Worm (Caenorhabditis elegans) whole organism, L1 larva: ENCODE data around the gene Y55F3BR.1.

Experiments
- ama-1 ChIP-seq: fragments of 150-350 bp; optimal IDR thresholded peaks from 2 replicates; lab custom pipeline; 2014
- blmp-1 ChIP-seq: fragments of 150-350 bp; optimal IDR thresholded peaks from 2 replicates; lab custom pipeline; 2014; ENCODE audit warnings: missing biosample characterization, missing genetic modification characterization
- ceh-82 ChIP-seq, 3 experiments: fragments of 150-350 bp in 1 of 3; sonication (generic microtip) in 2 of 3; optimal IDR thresholded peaks; 2 replicates each; lab custom pipeline; 2014 to 2017; ENCODE audit warnings: missing biosample characterization in 3 of 3, missing genetic modification characterization in 3 of 3
- fkh-10 ChIP-seq: sonication (generic microtip); optimal IDR thresholded peaks from 2 replicates; lab custom pipeline; 2017; ENCODE audit warnings: missing biosample characterization, missing genetic modification reagents, missing genetic modification characterization
- lin-14 ChIP-seq: fragments of 200-800 bp; sonication (Bioruptor generic); optimal IDR thresholded peaks from 2 replicates; lab custom pipeline; 2018; ENCODE audit warnings: mild to moderate bottlenecking, missing genetic modification characterization, moderate library complexity, missing compliant biosample characterization
- lin-39 ChIP-seq: fragments of 150-350 bp; optimal IDR thresholded peaks from 2 replicates; lab custom pipeline; 2014; ENCODE audit warnings: missing biosample characterization, missing genetic modification reagents, missing genetic modification characterization
- mep-1 ChIP-seq: fragments of 150-350 bp; optimal IDR thresholded peaks from 2 replicates; lab custom pipeline; 2014; ENCODE audit warnings: missing biosample characterization, missing genetic modification characterization
- nhr-237 ChIP-seq: fragments of 150-350 bp; optimal IDR thresholded peaks from 2 replicates; lab custom pipeline; 2014; ENCODE audit warnings: missing biosample characterization, missing genetic modification characterization
- skn-1 ChIP-seq: fragments of 150-350 bp; optimal IDR thresholded peaks from 2 replicates; lab custom pipeline; 2014; ENCODE audit warnings: missing biosample characterization, missing genetic modification characterization
- snu-23 ChIP-seq: sonication (generic microtip); optimal IDR thresholded peaks from 2 replicates; lab custom pipeline; 2016; ENCODE audit warnings: missing genetic modification characterization, missing compliant biosample characterization
- sox-4 ChIP-seq: sonication (generic microtip); optimal IDR thresholded peaks from 2 replicates; lab custom pipeline; 2016; ENCODE audit warnings: missing genetic modification characterization, missing compliant biosample characterization
- sup-37 ChIP-seq: fragments of 200-800 bp; sonication (Bioruptor generic); optimal IDR thresholded peaks from 2 replicates; lab custom pipeline; 2018; ENCODE audit warnings: mild to moderate bottlenecking, missing genetic modification characterization, missing compliant biosample characterization
- tbx-2 ChIP-seq: sonication (generic microtip); optimal IDR thresholded peaks from 2 replicates; lab custom pipeline; 2016; ENCODE audit warnings: missing genetic modification characterization, missing compliant biosample characterization
- vab-15 ChIP-seq: sonication (generic microtip); optimal IDR thresholded peaks from 2 replicates; lab custom pipeline; 2017; ENCODE audit warnings: missing genotype, mild to moderate bottlenecking, missing genetic modification characterization, missing compliant biosample characterization

DNA sequence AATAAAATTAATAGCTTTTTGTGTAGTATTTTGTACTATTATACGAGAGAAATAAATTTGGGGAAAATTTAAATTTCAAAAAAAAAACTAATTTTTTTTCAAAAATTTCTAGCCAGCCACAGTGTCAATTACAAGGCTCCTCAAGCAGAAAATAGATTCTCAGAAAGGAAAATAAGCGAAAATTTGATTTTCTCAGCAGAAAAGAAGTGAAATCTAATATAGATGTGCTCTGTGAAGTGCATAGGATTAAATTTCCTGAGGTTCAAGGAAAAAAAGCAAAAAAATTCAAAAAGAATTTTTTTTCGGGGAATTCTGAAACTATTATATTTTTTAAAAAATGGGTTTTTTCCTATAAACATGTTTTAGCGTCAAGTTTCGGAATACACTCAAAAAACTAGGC is 52.9 kb downstream of the Y55F3BR.1 start:
- no peak for TF ChIP-seq ceh-82 (tag; optimal IDR thresholded peaks at IDR 0.05; lab: Kevin White, UChicago)
- no peak for TF ChIP-seq tbx-2
- no peak for TF ChIP-seq ama-1
- no peak for TF ChIP-seq nhr-237 (tag; lab: Kevin White, UChicago)
- TF ChIP-seq sup-37 (GFP tag; lab: Kevin White, UChicago), result no peak
- no peak for TF ChIP-seq blmp-1 (tag; lab: Kevin White, UChicago)
- TF ChIP-seq mep-1 (tag; lab: Kevin White, UChicago), result no peak
- TF ChIP-seq vab-15 (tag; lab: Kevin White, UChicago), result no peak
- TF ChIP-seq sox-4 (tag; lab: Kevin White, UChicago), result no peak
- no peak for TF ChIP-seq skn-1 (tag; lab: Kevin White, UChicago)
- peak; percentile 42 for TF ChIP-seq lin-14 (GFP tag; lab: Kevin White, UChicago)
- TF ChIP-seq snu-23 (GFP tag; lab: Kevin White, UChicago), result no peak
- peak; percentile 88 for TF ChIP-seq fkh-10 (GFP tag; lab: Kevin White, UChicago)
- no peak for TF ChIP-seq lin-39
